Worm (Caenorhabditis elegans) whole organism, L4 larva: ENCODE results near the gene ZK180.8.

Experiments used
- F26F4.8 ChIP-seq: fragments of 200-800 bp; sonication (Bioruptor generic); conservative IDR thresholded peaks from 2 replicates; pipeline ENCODE4 v1.3.6; 2022; ENCODE audit warnings: missing genetic modification characterization, missing compliant biosample characterization
- F49E8.2 ChIP-seq: sonication (generic microtip); optimal IDR thresholded peaks from 2 replicates; lab custom pipeline; 2016; ENCODE audit warnings: missing compliant biosample characterization, mild to moderate bottlenecking, missing genetic modification characterization, borderline replicate concordance
- attf-4 ChIP-seq: sonication (generic microtip); optimal IDR thresholded peaks from 3 replicates; lab custom pipeline; 2017; ENCODE audit warnings: missing biosample characterization, missing genetic modification characterization
- dpl-1 ChIP-seq: fragments of 150-350 bp; optimal IDR thresholded peaks from 2 replicates; lab custom pipeline; 2014; ENCODE audit warnings: missing biosample characterization, missing genetic modification reagents, missing genetic modification characterization
- jun-1 ChIP-seq: fragments of 150-350 bp; optimal IDR thresholded peaks from 2 replicates; lab custom pipeline; 2014; ENCODE audit warnings: missing biosample characterization, missing genetic modification reagents, missing genetic modification characterization
- madf-9 ChIP-seq: fragments of 200-800 bp; sonication (Bioruptor generic); conservative IDR thresholded peaks from 2 replicates; pipeline ENCODE4 v1.3.6; 2022; ENCODE audit warnings: missing genetic modification reagents, missing genetic modification characterization, missing compliant biosample characterization
- mdl-1 ChIP-seq, 2 experiments: fragments of 150-350 bp in 1 of 2; sonication (generic microtip) in 1 of 2; optimal IDR thresholded peaks; 2 replicates each; lab custom pipeline; 2014 to 2017; ENCODE audit warnings: missing biosample characterization in 2 of 2, missing genetic modification characterization in 2 of 2
- mxl-3 ChIP-seq: fragments of 200-800 bp; sonication (Bioruptor generic); optimal IDR thresholded peaks from 2 replicates; lab custom pipeline; 2018; ENCODE audit warnings: mild to moderate bottlenecking, missing genetic modification characterization, missing compliant biosample characterization
- nhr-28 ChIP-seq: fragments of 150-350 bp; optimal IDR thresholded peaks from 2 replicates; lab custom pipeline; 2014; ENCODE audit warnings: missing biosample characterization, missing genetic modification characterization
- pqm-1 ChIP-seq: sonication (generic microtip); optimal IDR thresholded peaks from 2 replicates; lab custom pipeline; 2017; ENCODE audit warnings: missing biosample characterization, missing genetic modification characterization
- snpc-4 ChIP-seq: fragments of 150-350 bp; optimal IDR thresholded peaks from 2 replicates; lab custom pipeline; 2014; ENCODE audit warnings: missing biosample characterization, missing genetic modification characterization
- spr-3 ChIP-seq: fragments of 200-800 bp; sonication (Bioruptor generic); optimal IDR thresholded peaks from 2 replicates; lab custom pipeline; 2018; ENCODE audit warnings: mild to moderate bottlenecking, missing genetic modification characterization, missing compliant biosample characterization
- unc-130 ChIP-seq: sonication (generic microtip); optimal IDR thresholded peaks from 2 replicates; lab custom pipeline; 2016; ENCODE audit warnings: missing genetic modification reagents, missing genetic modification characterization, missing compliant biosample characterization
- unc-62 ChIP-seq, 3 experiments: fragments of 150-350 bp in 1 of 3; sonication (generic microtip); optimal IDR thresholded peaks in 2 of 3; peaks in 1 of 3; 1 replicate in 1 of 3; 2 replicates in 2 of 3; lab custom pipeline; 2014 to 2017; ENCODE audit warnings: missing biosample characterization in 3 of 3, missing genetic modification characterization in 3 of 3, missing genetic modification reagents in 3 of 3, missing genotype in 1 of 3

ce11 chrIV:4538672-4539071, 27.1 kb upstream of the ZK180.8 start:
- TF ChIP-seq F26F4.8: no peak
- peak; percentile 69 for TF ChIP-seq snpc-4 (tag; lab: Kevin White, UChicago)
- no peak for TF ChIP-seq nhr-28 (tag; lab: Kevin White, UChicago)
- TF ChIP-seq unc-62 (GFP tag; optimal IDR thresholded peaks at IDR 0.05 in 1 of 2; lab: Kevin White, UChicago): no peak
- TF ChIP-seq unc-62 (tag; optimal IDR thresholded peaks at IDR 0.05; lab: Kevin White, UChicago): no peak
- no peak for TF ChIP-seq spr-3 (GFP tag; lab: Kevin White, UChicago)
- no peak for TF ChIP-seq attf-4
- TF ChIP-seq mdl-1 (tag; optimal IDR thresholded peaks at IDR 0.05; lab: Kevin White, UChicago): no peak
- TF ChIP-seq F49E8.2 (tag; lab: Kevin White, UChicago): peak; percentile 20
- no peak for TF ChIP-seq madf-9 (GFP tag; lab: Robert Waterston, UW)
- no peak for TF ChIP-seq pqm-1 (tag; lab: Kevin White, UChicago)
- no peak for TF ChIP-seq dpl-1 (GFP tag; lab: Kevin White, UChicago)
- TF ChIP-seq mxl-3 (GFP tag; lab: Kevin White, UChicago): no peak
- TF ChIP-seq jun-1: no peak
- no peak for TF ChIP-seq unc-130 (GFP tag; lab: Kevin White, UChicago)
